Worm (Caenorhabditis elegans) whole organism, mixed stage, embryonic: ENCODE results near the gene hpo-19.

ENCODE experiments used
- M03D4.4 ChIP-seq: sonication (generic microtip); optimal IDR thresholded peaks from 2 replicates; lab custom pipeline; 2017; ENCODE audit warnings: mild to moderate bottlenecking, missing genetic modification characterization, missing compliant biosample characterization
- ces-1 ChIP-seq: fragments of 150-350 bp; optimal IDR thresholded peaks from 2 replicates; lab custom pipeline; 2014; ENCODE audit warnings: missing biosample characterization, missing genetic modification reagents, missing genetic modification characterization
- elt-1 ChIP-seq: sonication (generic microtip); optimal IDR thresholded peaks from 2 replicates; lab custom pipeline; 2017; ENCODE audit warnings: missing genetic modification characterization, mild to moderate bottlenecking, missing compliant biosample characterization, antibody characterized with exemption, moderate library complexity, borderline replicate concordance; ENCODE audit not compliant: insufficient read depth
- hlh-1 ChIP-seq: fragments of 150-350 bp; optimal IDR thresholded peaks from 2 replicates; lab custom pipeline; 2014; ENCODE audit warnings: missing biosample characterization, missing genetic modification reagents, missing genetic modification characterization
- lin-13 ChIP-seq: fragments of 150-350 bp; optimal IDR thresholded peaks from 2 replicates; lab custom pipeline; 2014; ENCODE audit warnings: missing biosample characterization, missing genetic modification characterization
- mep-1 ChIP-seq: fragments of 150-350 bp; optimal IDR thresholded peaks from 2 replicates; lab custom pipeline; 2017; ENCODE audit warnings: missing biosample characterization, missing genetic modification reagents, missing genetic modification characterization, inconsistent platforms
- nhr-12 ChIP-seq: fragments of 150-350 bp; optimal IDR thresholded peaks from 2 replicates; lab custom pipeline; 2014; ENCODE audit warnings: missing biosample characterization, missing genetic modification characterization
- nhr-237 ChIP-seq: fragments of 150-350 bp; optimal IDR thresholded peaks from 2 replicates; lab custom pipeline; 2014; ENCODE audit warnings: missing biosample characterization, missing genetic modification characterization
- nhr-28 ChIP-seq: fragments of 150-350 bp; optimal IDR thresholded peaks from 2 replicates; lab custom pipeline; 2014; ENCODE audit warnings: missing biosample characterization, missing genetic modification characterization
- snpc-4 ChIP-seq: fragments of 150-350 bp; optimal IDR thresholded peaks from 2 replicates; lab custom pipeline; 2014; ENCODE audit warnings: missing biosample characterization, missing genetic modification characterization
- unc-62 ChIP-seq: fragments of 150-350 bp; optimal IDR thresholded peaks from 2 replicates; lab custom pipeline; 2014; ENCODE audit warnings: missing biosample characterization, missing genetic modification reagents, missing genetic modification characterization
- zip-8 ChIP-seq: fragments of 150-350 bp; optimal IDR thresholded peaks from 2 replicates; lab custom pipeline; 2014; ENCODE audit warnings: missing biosample characterization, missing genetic modification characterization

DNA sequence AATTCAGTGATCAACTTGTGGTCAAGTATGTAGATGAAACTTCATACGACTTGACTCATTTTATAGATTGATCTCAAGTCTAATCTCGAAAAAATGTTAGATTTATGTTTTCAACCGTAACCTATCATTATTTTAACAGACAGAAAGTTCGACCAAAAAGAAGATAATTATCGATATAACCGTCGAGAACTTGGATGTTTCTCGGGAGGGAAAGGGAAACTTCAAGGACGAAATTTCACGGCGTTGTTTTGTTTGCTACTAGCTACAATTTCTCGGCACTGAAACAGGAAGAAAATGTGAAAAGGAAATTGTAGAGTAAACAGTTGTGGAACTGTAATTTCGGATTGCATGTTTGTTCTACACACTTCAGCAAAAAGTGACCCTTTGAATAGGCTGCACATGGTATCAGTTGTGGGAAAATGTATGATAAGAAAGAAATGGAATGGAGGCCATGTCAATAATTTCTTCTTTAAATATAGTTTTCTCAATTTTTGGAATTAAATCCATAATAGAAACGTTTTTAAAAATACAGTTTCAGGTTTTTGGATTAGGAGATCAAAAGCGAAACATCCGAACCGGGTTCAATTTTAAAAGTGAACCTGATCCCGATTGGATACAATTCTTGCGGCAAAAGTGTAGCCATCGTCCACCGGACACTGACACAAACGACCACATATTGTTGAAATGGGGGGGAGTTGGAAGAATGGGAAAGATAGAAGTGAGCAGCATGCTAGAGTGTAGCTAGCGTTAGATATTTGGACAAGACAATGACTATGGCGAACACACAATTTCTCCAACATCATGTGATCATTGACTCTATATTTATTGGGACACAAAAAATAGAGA is 5.7 kb upstream of the hpo-19 start:
- no peak for TF ChIP-seq snpc-4 (tag; lab: Kevin White, UChicago)
- TF ChIP-seq ces-1 (GFP tag; lab: Kevin White, UChicago): no peak
- TF ChIP-seq M03D4.4: no peak
- TF ChIP-seq zip-8 (tag; lab: Kevin White, UChicago): no peak
- no peak for TF ChIP-seq nhr-12 (tag; lab: Kevin White, UChicago)
- no peak for TF ChIP-seq elt-1
- TF ChIP-seq nhr-28 (tag; lab: Kevin White, UChicago): no peak
- no peak for TF ChIP-seq nhr-237 (tag; lab: Kevin White, UChicago)
- TF ChIP-seq unc-62 (GFP tag; lab: Kevin White, UChicago): no peak
- TF ChIP-seq hlh-1 (tag; lab: Kevin White, UChicago): no peak
- no peak for TF ChIP-seq mep-1 (tag; lab: Kevin White, UChicago)
- no peak for TF ChIP-seq lin-13 (tag; lab: Kevin White, UChicago)
